Fruit fly (Drosophila melanogaster) whole organism, embryonic: ENCODE measurements around the gene Ctu2.

Experiments used
- BEAF-32 ChIP-seq: fragments of 200-800 bp; sonication (Bioruptor generic); optimal IDR thresholded peaks from 3 replicates; lab custom pipeline; 2017; ENCODE audit warnings: missing biosample characterization, missing genetic modification characterization, mild to moderate bottlenecking, moderate library complexity, missing genetic modification reagents
- BtbVII ChIP-seq: fragments of 200-800 bp; sonication (Bioruptor generic); optimal IDR thresholded peaks from 3 replicates; lab custom pipeline; 2017; ENCODE audit warnings: missing biosample characterization, mild to moderate bottlenecking, missing genetic modification characterization
- CG10565 ChIP-seq: fragments of 200-800 bp; sonication (Bioruptor generic); optimal IDR thresholded peaks from 3 replicates; lab custom pipeline; 2016; ENCODE audit warnings: missing biosample characterization, mild to moderate bottlenecking, missing genetic modification characterization
- CG11504 ChIP-seq: fragments of 200-800 bp; sonication (Bioruptor generic); optimal IDR thresholded peaks from 3 replicates; lab custom pipeline; 2019; ENCODE audit warnings: missing biosample characterization, mild to moderate bottlenecking, missing genetic modification characterization, moderate library complexity
- CG12744 ChIP-seq: fragments of 200-800 bp; sonication (Bioruptor generic); optimal IDR thresholded peaks from 2 replicates; lab custom pipeline; 2016; ENCODE audit warnings: missing biosample characterization, missing genetic modification characterization
- CG13287 ChIP-seq: fragments of 200-800 bp; sonication (Bioruptor generic); IDR thresholded peaks from 2 replicates; pipeline ENCODE4 v1.3.6; 2022; ENCODE audit warnings: missing biosample characterization, missing genetic modification characterization; ENCODE audit not compliant: partially characterized antibody
- CG13624 ChIP-seq: fragments of 200-800 bp; sonication (Bioruptor generic); optimal IDR thresholded peaks from 2 replicates; lab custom pipeline; 2016; ENCODE audit warnings: missing biosample characterization, missing genetic modification characterization
- CG14441 ChIP-seq: fragments of 200-800 bp; sonication (Bioruptor generic); IDR thresholded peaks from 2 replicates; pipeline ENCODE4 v1.3.6; 2022; ENCODE audit warnings: missing biosample characterization, missing genetic modification characterization
- CG14710 ChIP-seq: fragments of 200-800 bp; sonication (Bioruptor generic); optimal IDR thresholded peaks from 3 replicates; lab custom pipeline; 2019; ENCODE audit warnings: missing biosample characterization, mild to moderate bottlenecking, missing genetic modification characterization, moderate library complexity
- CG14860 ChIP-seq: fragments of 200-800 bp; sonication (Bioruptor generic); IDR thresholded peaks from 3 replicates; pipeline ENCODE4 v1.3.6; 2022; ENCODE audit warnings: missing biosample characterization, missing genetic modification characterization; ENCODE audit not compliant: partially characterized antibody
- CG15601 ChIP-seq: fragments of 200-800 bp; sonication (Bioruptor generic); optimal IDR thresholded peaks from 3 replicates; lab custom pipeline; 2019; ENCODE audit warnings: missing biosample characterization, mild to moderate bottlenecking, missing genetic modification characterization, moderate library complexity
- CG1603 ChIP-seq: fragments of 200-800 bp; sonication (Bioruptor generic); optimal IDR thresholded peaks from 2 replicates; lab custom pipeline; 2019; ENCODE audit warnings: missing biosample characterization, mild to moderate bottlenecking, missing genetic modification characterization, moderate library complexity
- CG16813 ChIP-seq: fragments of 200-800 bp; sonication (Bioruptor generic); IDR thresholded peaks from 3 replicates; pipeline ENCODE4 v1.3.6; 2022; ENCODE audit warnings: missing biosample characterization, missing genetic modification characterization; ENCODE audit not compliant: partially characterized antibody
- CG2129 ChIP-seq: fragments of 200-800 bp; sonication (Bioruptor generic); IDR thresholded peaks from 2 replicates; pipeline ENCODE4 v1.3.6; 2022; ENCODE audit warnings: missing biosample characterization, missing genetic modification characterization; ENCODE audit not compliant: partially characterized antibody
- CG34422 ChIP-seq: fragments of 200-800 bp; sonication (Bioruptor generic); IDR thresholded peaks from 3 replicates; pipeline ENCODE4 v1.3.6; 2022; ENCODE audit warnings: missing biosample characterization, missing genetic modification characterization
- CG7963 ChIP-seq: fragments of 200-800 bp; sonication (Bioruptor generic); IDR thresholded peaks from 3 replicates; pipeline ENCODE4 v1.3.6; 2022; ENCODE audit warnings: missing biosample characterization, missing genetic modification characterization; ENCODE audit not compliant: partially characterized antibody
- CG8290 ChIP-seq, 3 experiments: fragments of 200-800 bp; sonication (Bioruptor generic); optimal IDR thresholded peaks; 2 replicates each; lab custom pipeline; 2016 to 2019; ENCODE audit warnings: missing biosample characterization in 3 of 3, missing genetic modification characterization in 3 of 3, mild to moderate bottlenecking in 2 of 3, moderate library complexity in 1 of 3
- CoRest ChIP-seq: fragments of 200-800 bp; sonication (Bioruptor generic); optimal IDR thresholded peaks from 3 replicates; lab custom pipeline; 2018; ENCODE audit warnings: missing biosample characterization, mild to moderate bottlenecking, missing genetic modification characterization, moderate library complexity
- Doc3 ChIP-seq: fragments of 200-800 bp; sonication (Bioruptor generic); IDR thresholded peaks from 3 replicates; pipeline ENCODE4 v1.3.6; 2022; ENCODE audit warnings: missing biosample characterization, missing genetic modification characterization; ENCODE audit not compliant: partially characterized antibody
- Ets97D ChIP-seq: fragments of 200-800 bp; sonication (Bioruptor generic); optimal IDR thresholded peaks from 3 replicates; lab custom pipeline; 2016; ENCODE audit warnings: missing biosample characterization, missing genetic modification characterization
- HLH4C ChIP-seq: fragments of 200-800 bp; sonication (Bioruptor generic); IDR thresholded peaks from 3 replicates; pipeline ENCODE4 v1.3.6; 2022; ENCODE audit warnings: missing biosample characterization, missing genetic modification characterization; ENCODE audit not compliant: partially characterized antibody
- HLHmδ ChIP-seq: fragments of 200-800 bp; sonication (Bioruptor generic); optimal IDR thresholded peaks from 2 replicates; lab custom pipeline; 2018; ENCODE audit warnings: missing biosample characterization, mild to moderate bottlenecking, missing genetic modification characterization, moderate library complexity
- HmgD ChIP-seq: fragments of 200-800 bp; sonication (Bioruptor generic); optimal IDR thresholded peaks from 3 replicates; lab custom pipeline; 2016; ENCODE audit warnings: missing biosample characterization, missing genetic modification characterization
- HmgZ ChIP-seq: fragments of 200-800 bp; sonication (Bioruptor generic); optimal IDR thresholded peaks from 2 replicates; lab custom pipeline; 2018; ENCODE audit warnings: missing biosample characterization, mild to moderate bottlenecking, missing genetic modification characterization
- Hr3 ChIP-seq: fragments of 200-800 bp; sonication (Bioruptor generic); optimal IDR thresholded peaks from 3 replicates; lab custom pipeline; 2016; ENCODE audit warnings: missing biosample characterization, missing genetic modification characterization
- Hsf ChIP-seq: fragments of 200-800 bp; sonication (Bioruptor generic); optimal IDR thresholded peaks from 3 replicates; lab custom pipeline; 2016; ENCODE audit warnings: missing biosample characterization, missing genetic modification characterization
- MBD-R2 ChIP-seq: fragments of 200-800 bp; sonication (Bioruptor generic); IDR thresholded peaks from 2 replicates; pipeline ENCODE4 v1.3.6; 2022; ENCODE audit warnings: missing biosample characterization, missing genetic modification characterization
- Rfx ChIP-seq: fragments of 200-800 bp; sonication (Bioruptor generic); IDR thresholded peaks from 2 replicates; pipeline ENCODE4 v1.3.6; 2022; ENCODE audit warnings: missing biosample characterization, missing genetic modification characterization
- Sry-δ ChIP-seq: fragments of 200-800 bp; sonication (Bioruptor generic); optimal IDR thresholded peaks from 2 replicates; lab custom pipeline; 2016; ENCODE audit warnings: missing biosample characterization, missing genetic modification characterization
- abd-A ChIP-seq: fragments of 200-800 bp; sonication (Bioruptor generic); optimal IDR thresholded peaks from 3 replicates; lab custom pipeline; 2019; ENCODE audit warnings: missing biosample characterization, mild to moderate bottlenecking, missing genetic modification characterization, moderate library complexity
- amos ChIP-seq: fragments of 200-800 bp; sonication (Bioruptor generic); IDR thresholded peaks from 2 replicates; pipeline ENCODE4 v1.3.6; 2022; ENCODE audit warnings: missing biosample characterization, missing genetic modification characterization; ENCODE audit not compliant: partially characterized antibody
- ash1 ChIP-seq: fragments of 200-800 bp; sonication (Bioruptor generic); optimal IDR thresholded peaks from 2 replicates; lab custom pipeline; 2018; ENCODE audit warnings: missing biosample characterization, mild to moderate bottlenecking, missing genetic modification characterization
- cas ChIP-seq: fragments of 200-800 bp; sonication (Bioruptor generic); IDR thresholded peaks from 2 replicates; pipeline ENCODE4 v1.3.6; 2022; ENCODE audit warnings: missing biosample characterization, missing genetic modification characterization
- croc ChIP-seq: fragments of 200-800 bp; sonication (Bioruptor generic); conservative IDR thresholded peaks from 3 replicates; pipeline ENCODE4 v1.3.6; 2022; ENCODE audit warnings: missing biosample characterization, missing genetic modification characterization
- dm ChIP-seq: fragments of 200-800 bp; sonication (Bioruptor generic); optimal IDR thresholded peaks from 3 replicates; lab custom pipeline; 2016; ENCODE audit warnings: missing biosample characterization, missing genetic modification characterization
- exex ChIP-seq: fragments of 200-800 bp; sonication (Bioruptor generic); optimal IDR thresholded peaks from 4 replicates; lab custom pipeline; 2018; ENCODE audit warnings: missing biosample characterization, mild to moderate bottlenecking, missing genetic modification characterization, moderate library complexity
- fu2 ChIP-seq: fragments of 200-800 bp; sonication (Bioruptor generic); optimal IDR thresholded peaks from 2 replicates; lab custom pipeline; 2016; ENCODE audit warnings: missing biosample characterization, missing genetic modification characterization
- inv ChIP-seq: fragments of 200-800 bp; sonication (Bioruptor generic); IDR thresholded peaks from 2 replicates; pipeline ENCODE4 v1.3.6; 2022; ENCODE audit warnings: missing biosample characterization, missing genetic modification characterization; ENCODE audit not compliant: partially characterized antibody
- knrl ChIP-seq: fragments of 200-800 bp; sonication (Bioruptor generic); IDR thresholded peaks from 3 replicates; pipeline ENCODE4 v1.3.6; 2022; ENCODE audit warnings: missing biosample characterization, missing genetic modification characterization; ENCODE audit not compliant: partially characterized antibody
- lmd ChIP-seq: fragments of 200-800 bp; sonication (Bioruptor generic); IDR thresholded peaks from 2 replicates; pipeline ENCODE4 v1.3.6; 2022; ENCODE audit warnings: missing biosample characterization, missing genetic modification characterization
- lola ChIP-seq, 3 experiments: fragments of >200 bp in 2 of 3; fragments of 200-800 bp in 1 of 3; sonication (Bioruptor generic) in 1 of 3; optimal IDR thresholded peaks; 2 replicates each; lab custom pipeline; 2017 to 2019; ENCODE audit warnings: missing biosample characterization in 3 of 3, missing genetic modification characterization in 3 of 3, mild to moderate bottlenecking in 1 of 3, moderate library complexity in 1 of 3
- nerfin-1 ChIP-seq: fragments of 200-800 bp; sonication (Bioruptor generic); optimal IDR thresholded peaks from 3 replicates; lab custom pipeline; 2019; ENCODE audit warnings: missing biosample characterization, mild to moderate bottlenecking, missing genetic modification characterization, moderate library complexity
- nmo ChIP-seq: fragments of 200-800 bp; sonication (Bioruptor generic); optimal IDR thresholded peaks from 2 replicates; lab custom pipeline; 2018; ENCODE audit warnings: missing biosample characterization, mild to moderate bottlenecking, missing genetic modification characterization, moderate library complexity
- oc ChIP-seq: fragments of 200-800 bp; sonication (Bioruptor generic); optimal IDR thresholded peaks from 2 replicates; lab custom pipeline; 2018; ENCODE audit warnings: missing biosample characterization, mild to moderate bottlenecking, missing genetic modification characterization, moderate library complexity
- psq ChIP-seq: fragments of 200-800 bp; sonication (Bioruptor generic); optimal IDR thresholded peaks from 2 replicates; lab custom pipeline; 2017; ENCODE audit warnings: missing biosample characterization, missing genetic modification characterization
- sens ChIP-seq: fragments of 200-800 bp; sonication (Bioruptor generic); peaks from one replicate; lab custom pipeline; 2016; ENCODE audit warnings: missing biosample characterization, missing genetic modification characterization
- vnd ChIP-seq: fragments of 200-800 bp; sonication (Bioruptor generic); IDR thresholded peaks from 3 replicates; pipeline ENCODE4 v1.3.6; 2022; ENCODE audit warnings: missing biosample characterization, missing genetic modification characterization; ENCODE audit not compliant: partially characterized antibody
- vvl ChIP-seq: fragments of 200-800 bp; sonication (Bioruptor generic); IDR thresholded peaks from 2 replicates; pipeline ENCODE4 v1.3.6; 2022; ENCODE audit warnings: missing biosample characterization, missing genetic modification characterization

Ctu2 gene

dm6 chr2L:19542268-19542773 is 49.3 kb upstream of the Ctu2 start (continued):
- no peak for TF ChIP-seq cas (GFP tag; lab: Robert Waterston, UW)
- TF ChIP-seq sens (GFP tag; lab: Kevin White, UChicago), result peak; percentile 60
- TF ChIP-seq HLHmδ, result no peak
- TF ChIP-seq CoRest, result peak; percentile 34
- peak; percentile 65 for TF ChIP-seq CG13624
- no peak for TF ChIP-seq croc (GFP tag; lab: Robert Waterston, UW)
- peak; percentile 71 for TF ChIP-seq oc (tag; lab: Kevin White, UChicago)
- TF ChIP-seq lola (GFP tag; optimal IDR thresholded peaks at IDR 0.05; lab: Kevin White, UChicago), result no peak
- TF ChIP-seq CG15601, result peak; percentile 82
- TF ChIP-seq vvl (GFP tag; lab: Robert Waterston, UW), result peak; percentile 22; the same call in 1 of the 2 replicates
- TF ChIP-seq inv, result peak; percentile 73
- peak; percentile 18 for TF ChIP-seq BtbVII (GFP tag; lab: Kevin White, UChicago)
- peak; percentile 62 for TF ChIP-seq CG2129 (GFP tag; lab: Robert Waterston, UW)
- TF ChIP-seq vnd, result peak; percentile 91
- TF ChIP-seq Hr3 (GFP tag; lab: Kevin White, UChicago), result no peak
- TF ChIP-seq amos (GFP tag; lab: Robert Waterston, UW), result peak; percentile 79; the same call in 1 of the 2 replicates
- peak; percentile 81 for TF ChIP-seq BEAF-32 (GFP tag; lab: Kevin White, UChicago)
- peak; percentile 5 for TF ChIP-seq CG11504
- TF ChIP-seq abd-A (tag; lab: Kevin White, UChicago), result peak; percentile 84
- TF ChIP-seq knrl (GFP tag; lab: Robert Waterston, UW), result peak; percentile 77
- 0 out of 2 replicates have a peak, but pooled peaks have one; percentile 7 for TF ChIP-seq Rfx (GFP tag; lab: Robert Waterston, UW)
- TF ChIP-seq fu2, result no peak
- peak; percentile 38 for TF ChIP-seq HmgD (GFP tag; lab: Kevin White, UChicago)
- no peak for TF ChIP-seq CG8290 (GFP tag; optimal IDR thresholded peaks at IDR 0.05; lab: Kevin White, UChicago)
- TF ChIP-seq CG8290 (tag; optimal IDR thresholded peaks at IDR 0.05; lab: Kevin White, UChicago), result peak in 1 of 2 experiments; percentile 48
- peak; percentile 1 for TF ChIP-seq Hsf
- TF ChIP-seq ash1, result no peak
- peak; percentile 63 for TF ChIP-seq nerfin-1 (tag; lab: Kevin White, UChicago)
- TF ChIP-seq CG16813 (GFP tag; lab: Robert Waterston, UW), result peak; percentile 89
- TF ChIP-seq CG14710 (tag; lab: Kevin White, UChicago), result peak; percentile 30
- TF ChIP-seq Ets97D (GFP tag; lab: Kevin White, UChicago), result peak; percentile 10
- TF ChIP-seq HmgZ (tag; lab: Kevin White, UChicago), result peak; percentile 71
- peak; percentile 90 for TF ChIP-seq CG7963
- TF ChIP-seq lmd (GFP tag; lab: Robert Waterston, UW), result no peak
- no peak for TF ChIP-seq psq (GFP tag; lab: Kevin White, UChicago)
- peak; percentile 1 for TF ChIP-seq dm (GFP tag; lab: Kevin White, UChicago)
- peak; percentile 19 for TF ChIP-seq nmo
- no peak for TF ChIP-seq CG12744 (GFP tag; lab: Kevin White, UChicago)
- TF ChIP-seq CG1603 (tag; lab: Kevin White, UChicago), result peak; percentile 69
- TF ChIP-seq exex (tag; lab: Kevin White, UChicago), result peak; percentile 10
- TF ChIP-seq CG34422, result peak; percentile 13; the same call in 1 of the 3 replicates
- peak; percentile 95 for TF ChIP-seq HLH4C
- peak; percentile 91 for TF ChIP-seq CG14860 (GFP tag; lab: Robert Waterston, UW)
- TF ChIP-seq Doc3, result peak; percentile 85
- TF ChIP-seq MBD-R2 (GFP tag; lab: Robert Waterston, UW), result peak; percentile 71
- TF ChIP-seq CG14441 (GFP tag; lab: Robert Waterston, UW), result no peak
- no peak for TF ChIP-seq CG10565
- TF ChIP-seq Sry-δ (GFP tag; lab: Kevin White, UChicago), result peak; percentile 84
- peak; percentile 96 for TF ChIP-seq CG13287 (GFP tag; lab: Robert Waterston, UW)
